Worm (Caenorhabditis elegans) whole organism, L2 larva: Measurements from ENCODE around the gene ZK380.2.

Source experiments
- F13H6.1 ChIP-seq: sonication (generic microtip); optimal IDR thresholded peaks from 2 replicates; lab custom pipeline; 2016; ENCODE audit warnings: missing genetic modification characterization, missing compliant biosample characterization
- R02D3.7 ChIP-seq: fragments of 150-350 bp; optimal IDR thresholded peaks from 2 replicates; lab custom pipeline; 2014; ENCODE audit warnings: missing biosample characterization, missing genetic modification characterization
- ama-1 ChIP-seq: fragments of 150-350 bp; optimal IDR thresholded peaks from 2 replicates; lab custom pipeline; 2018; ENCODE audit warnings: inconsistent platforms
- ceh-82 ChIP-seq: fragments of 150-350 bp; optimal IDR thresholded peaks from 2 replicates; lab custom pipeline; 2014; ENCODE audit warnings: missing biosample characterization, missing genetic modification characterization
- egl-27 ChIP-seq: sonication (generic microtip); optimal IDR thresholded peaks from 3 replicates; lab custom pipeline; 2017; ENCODE audit warnings: missing biosample characterization, missing genetic modification reagents, missing genetic modification characterization
- elt-1 ChIP-seq: fragments of 150-350 bp; optimal IDR thresholded peaks from 2 replicates; lab custom pipeline; 2014; ENCODE audit warnings: missing biosample characterization, missing genetic modification characterization
- mdl-1 ChIP-seq, 2 experiments: fragments of 150-350 bp in 1 of 2; sonication (generic microtip) in 1 of 2; optimal IDR thresholded peaks; 2 replicates each; lab custom pipeline; 2017; ENCODE audit warnings: missing biosample characterization in 2 of 2, missing genetic modification characterization in 2 of 2
- nhr-237 ChIP-seq: fragments of 150-350 bp; optimal IDR thresholded peaks from 2 replicates; lab custom pipeline; 2014; ENCODE audit warnings: missing biosample characterization, missing genetic modification characterization
- nhr-77 ChIP-seq: fragments of 150-350 bp; optimal IDR thresholded peaks from 2 replicates; lab custom pipeline; 2014; ENCODE audit warnings: missing biosample characterization, missing genetic modification characterization
- unc-39 ChIP-seq: fragments of 150-350 bp; optimal IDR thresholded peaks from 2 replicates; lab custom pipeline; 2014; ENCODE audit warnings: missing biosample characterization, missing genetic modification characterization
- unc-62 ChIP-seq: fragments of 150-350 bp; optimal IDR thresholded peaks from 2 replicates; lab custom pipeline; 2014; ENCODE audit warnings: missing biosample characterization, missing genetic modification reagents, missing genetic modification characterization

DNA sequence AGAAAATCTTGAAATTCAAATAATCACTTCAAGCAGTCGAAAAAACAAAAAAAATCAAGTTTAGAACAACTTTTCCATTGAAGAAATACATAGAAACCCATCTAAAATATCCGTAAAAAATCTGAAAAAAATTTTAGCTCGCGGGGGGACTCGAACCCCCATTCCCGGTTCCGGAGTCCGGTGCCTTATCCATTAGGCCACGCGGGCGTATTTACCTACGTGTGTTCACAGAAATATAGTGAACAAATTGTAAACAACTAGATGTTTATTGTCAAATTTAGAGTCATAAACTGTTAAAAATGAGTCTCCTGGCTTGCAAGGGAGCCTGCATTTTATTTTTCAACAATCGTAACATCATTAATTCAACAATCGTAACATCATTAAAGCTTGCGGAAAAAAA lies 1.5 kb upstream of the ZK380.2 start:
- TF ChIP-seq unc-62 (no peak), mdl-1 (tag; optimal IDR thresholded peaks at IDR 0.05; lab: Kevin White, UChicago) (no peak), nhr-77 (no peak), F13H6.1 (tag; lab: Kevin White, UChicago) (no peak), elt-1 (tag; lab: Kevin White, UChicago) (no peak), R02D3.7 (no peak), nhr-237 (tag; lab: Kevin White, UChicago) (no peak), unc-39 (no peak), ama-1 (lab: Kevin White, UChicago) (no peak), egl-27 (tag; lab: Kevin White, UChicago) (no peak), ceh-82 (tag; lab: Kevin White, UChicago) (no peak)
